Fruit fly (Drosophila melanogaster) whole organism, embryonic: Measurements from ENCODE around the gene CG42693.
A peak's percentile ranks its signal among the peaks of the same experiment; 100 is the strongest.

Experiments
- ATbp ChIP-seq: fragments of 200-800 bp; sonication (Bioruptor generic); optimal IDR thresholded peaks from 2 replicates; lab custom pipeline; 2017; ENCODE audit warnings: missing biosample characterization, mild to moderate bottlenecking, missing genetic modification characterization, missing genetic modification reagents
- Ada2b ChIP-seq: fragments of 200-800 bp; sonication (Bioruptor generic); IDR thresholded peaks from 2 replicates; pipeline ENCODE4 v1.3.6; 2022; ENCODE audit warnings: missing biosample characterization, missing genetic modification characterization
- BEAF-32 ChIP-seq: fragments of 200-800 bp; sonication (Bioruptor generic); optimal IDR thresholded peaks from 3 replicates; lab custom pipeline; 2017; ENCODE audit warnings: missing biosample characterization, missing genetic modification characterization, mild to moderate bottlenecking, moderate library complexity, missing genetic modification reagents
- CG10431 ChIP-seq: fragments of 200-800 bp; sonication (Bioruptor generic); optimal IDR thresholded peaks from 3 replicates; lab custom pipeline; 2018; ENCODE audit warnings: missing biosample characterization, mild to moderate bottlenecking, missing genetic modification characterization
- CG11456 ChIP-seq: fragments of 200-800 bp; sonication (Bioruptor generic); IDR thresholded peaks from 3 replicates; pipeline ENCODE4 v1.3.6; 2022; ENCODE audit warnings: missing biosample characterization, missing genetic modification characterization
- CG11560 ChIP-seq: fragments of 200-800 bp; sonication (Bioruptor generic); IDR thresholded peaks from 3 replicates; pipeline ENCODE4 v1.3.6; 2022; ENCODE audit warnings: missing biosample characterization, missing genetic modification characterization
- CG12071 ChIP-seq: fragments of 200-800 bp; sonication (Bioruptor generic); optimal IDR thresholded peaks from 3 replicates; lab custom pipeline; 2018; ENCODE audit warnings: missing biosample characterization, mild to moderate bottlenecking, missing genetic modification characterization
- CG1233 ChIP-seq: fragments of 200-800 bp; sonication (Bioruptor generic); optimal IDR thresholded peaks from 4 replicates; lab custom pipeline; 2018; ENCODE audit warnings: missing biosample characterization, mild to moderate bottlenecking, missing genetic modification characterization
- CG13123 ChIP-seq: fragments of 200-800 bp; sonication (Bioruptor generic); optimal IDR thresholded peaks from 2 replicates; lab custom pipeline; 2016; ENCODE audit warnings: missing biosample characterization, missing genetic modification characterization
- CG15514 ChIP-seq: fragments of 200-800 bp; sonication (Bioruptor generic); optimal IDR thresholded peaks from 3 replicates; lab custom pipeline; 2017; ENCODE audit warnings: missing biosample characterization, missing genetic modification characterization, mild to moderate bottlenecking, moderate library complexity, missing genetic modification reagents
- CG16779 ChIP-seq: fragments of 200-800 bp; sonication (Bioruptor generic); IDR thresholded peaks from 2 replicates; pipeline ENCODE4 v1.3.6; 2022; ENCODE audit warnings: missing biosample characterization, missing genetic modification characterization
- CG16815 ChIP-seq: fragments of 200-800 bp; sonication (Bioruptor generic); optimal IDR thresholded peaks from 3 replicates; lab custom pipeline; 2017; ENCODE audit warnings: missing biosample characterization, mild to moderate bottlenecking, missing genetic modification characterization
- CG17912 ChIP-seq: fragments of 200-800 bp; sonication (Bioruptor generic); optimal IDR thresholded peaks from 2 replicates; lab custom pipeline; 2018; ENCODE audit warnings: missing biosample characterization, mild to moderate bottlenecking, missing genetic modification characterization
- CG2712 ChIP-seq: fragments of 200-800 bp; optimal IDR thresholded peaks from 3 replicates; lab custom pipeline; 2019; ENCODE audit warnings: missing biosample characterization, mild to moderate bottlenecking, missing genetic modification characterization, moderate library complexity
- CG3407 ChIP-seq: fragments of 200-800 bp; sonication (Bioruptor generic); optimal IDR thresholded peaks from 2 replicates; lab custom pipeline; 2018; ENCODE audit warnings: missing biosample characterization, mild to moderate bottlenecking, missing genetic modification characterization
- CG4820 ChIP-seq: fragments of 200-800 bp; sonication (Bioruptor generic); optimal IDR thresholded peaks from 3 replicates; lab custom pipeline; 2016; ENCODE audit warnings: missing biosample characterization, missing genetic modification characterization
- CG6254 ChIP-seq: fragments of 200-800 bp; sonication (Bioruptor generic); optimal IDR thresholded peaks from 3 replicates; lab custom pipeline; 2017; ENCODE audit warnings: mild to moderate bottlenecking, missing biosample characterization, missing genetic modification reagents, missing genetic modification characterization
- CG6654 ChIP-seq: fragments of 200-800 bp; sonication (Bioruptor generic); optimal IDR thresholded peaks from 2 replicates; lab custom pipeline; 2017; ENCODE audit warnings: missing biosample characterization, mild to moderate bottlenecking, missing genetic modification characterization
- CG7372 ChIP-seq: fragments of 200-800 bp; sonication (Bioruptor generic); IDR thresholded peaks from 2 replicates; pipeline ENCODE4 v1.3.6; 2022; ENCODE audit warnings: missing biosample characterization, missing genetic modification characterization
- CG7556 ChIP-seq: fragments of 200-800 bp; sonication (Bioruptor generic); optimal IDR thresholded peaks from 2 replicates; lab custom pipeline; 2017; ENCODE audit warnings: missing biosample characterization, mild to moderate bottlenecking, missing genetic modification characterization
- CoRest ChIP-seq: fragments of 200-800 bp; sonication (Bioruptor generic); optimal IDR thresholded peaks from 3 replicates; lab custom pipeline; 2018; ENCODE audit warnings: missing biosample characterization, mild to moderate bottlenecking, missing genetic modification characterization, moderate library complexity
- D19A ChIP-seq: fragments of 200-800 bp; optimal IDR thresholded peaks from 3 replicates; lab custom pipeline; 2019; ENCODE audit warnings: missing biosample characterization, mild to moderate bottlenecking, missing genetic modification characterization, moderate library complexity
- D19B ChIP-seq: fragments of 200-800 bp; sonication (Bioruptor generic); optimal IDR thresholded peaks from 2 replicates; lab custom pipeline; 2017; ENCODE audit warnings: missing biosample characterization, mild to moderate bottlenecking, missing genetic modification characterization
- HLH4C ChIP-seq: fragments of 200-800 bp; sonication (Bioruptor generic); IDR thresholded peaks from 3 replicates; pipeline ENCODE4 v1.3.6; 2022; ENCODE audit warnings: missing biosample characterization, missing genetic modification characterization; ENCODE audit not compliant: partially characterized antibody
- Nf-YC ChIP-seq: fragments of 200-800 bp; optimal IDR thresholded peaks from 3 replicates; lab custom pipeline; 2019; ENCODE audit warnings: missing biosample characterization, mild to moderate bottlenecking, missing genetic modification characterization, moderate library complexity
- Oaz ChIP-seq: fragments of 200-800 bp; sonication (Bioruptor generic); IDR thresholded peaks from 2 replicates; pipeline ENCODE4 v1.3.6; 2022; ENCODE audit warnings: missing biosample characterization, missing genetic modification characterization
- Oli ChIP-seq: fragments of 200-800 bp; sonication (Bioruptor generic); optimal IDR thresholded peaks from 2 replicates; lab custom pipeline; 2018; ENCODE audit warnings: missing biosample characterization, mild to moderate bottlenecking, missing genetic modification characterization, moderate library complexity
- Sox100B ChIP-seq: fragments of 200-800 bp; sonication (Bioruptor generic); optimal IDR thresholded peaks from 3 replicates; lab custom pipeline; 2018; ENCODE audit warnings: missing biosample characterization, mild to moderate bottlenecking, missing genetic modification characterization
- Taf1 ChIP-seq: fragments of 200-800 bp; sonication (Bioruptor generic); IDR thresholded peaks from 2 replicates; pipeline ENCODE4 v1.3.6; 2022; ENCODE audit warnings: missing biosample characterization, missing genetic modification characterization
- Xrp1 ChIP-seq: fragments of 200-800 bp; sonication (Bioruptor generic); IDR thresholded peaks from 2 replicates; pipeline ENCODE4 v1.3.6; 2022; ENCODE audit warnings: missing biosample characterization, missing genetic modification characterization
- aop ChIP-seq: fragments of 200-800 bp; sonication (Bioruptor generic); IDR thresholded peaks from 2 replicates; pipeline ENCODE4 v1.3.6; 2022; ENCODE audit warnings: missing biosample characterization, missing genetic modification characterization
- bcd ChIP-seq: fragments of 200-800 bp; sonication (Bioruptor generic); optimal IDR thresholded peaks from 2 replicates; lab custom pipeline; 2017; ENCODE audit warnings: missing biosample characterization, mild to moderate bottlenecking, missing genetic modification characterization
- cad ChIP-seq: fragments of >200 bp; optimal IDR thresholded peaks from 2 replicates; lab custom pipeline; 2017; ENCODE audit warnings: missing biosample characterization, missing genetic modification characterization
- emc ChIP-seq: fragments of 200-800 bp; sonication (Bioruptor generic); optimal IDR thresholded peaks from 2 replicates; lab custom pipeline; 2016; ENCODE audit warnings: missing biosample characterization, missing genetic modification characterization
- en ChIP-seq: fragments of 200-800 bp; sonication (Bioruptor generic); optimal IDR thresholded peaks from 2 replicates; lab custom pipeline; 2016; ENCODE audit warnings: missing biosample characterization, missing genetic modification characterization
- esg ChIP-seq: fragments of 200-800 bp; sonication (Bioruptor generic); conservative IDR thresholded peaks from 2 replicates; pipeline ENCODE4 v1.3.6; 2022; ENCODE audit warnings: missing biosample characterization, missing genetic modification characterization
- ftz-f1 ChIP-seq: fragments of 200-800 bp; sonication (Bioruptor generic); optimal IDR thresholded peaks from 2 replicates; lab custom pipeline; 2016; ENCODE audit warnings: missing biosample characterization, missing genetic modification characterization
- fu2 ChIP-seq: fragments of 200-800 bp; sonication (Bioruptor generic); optimal IDR thresholded peaks from 2 replicates; lab custom pipeline; 2016; ENCODE audit warnings: missing biosample characterization, missing genetic modification characterization
- hb ChIP-seq: fragments of 200-800 bp; sonication (Bioruptor generic); IDR thresholded peaks from 3 replicates; pipeline ENCODE4 v1.3.6; 2022; ENCODE audit warnings: missing biosample characterization, missing genetic modification characterization; ENCODE audit not compliant: partially characterized antibody
- nmo ChIP-seq: fragments of 200-800 bp; sonication (Bioruptor generic); optimal IDR thresholded peaks from 2 replicates; lab custom pipeline; 2018; ENCODE audit warnings: missing biosample characterization, mild to moderate bottlenecking, missing genetic modification characterization, moderate library complexity
- oc ChIP-seq: fragments of 200-800 bp; sonication (Bioruptor generic); optimal IDR thresholded peaks from 2 replicates; lab custom pipeline; 2018; ENCODE audit warnings: missing biosample characterization, mild to moderate bottlenecking, missing genetic modification characterization, moderate library complexity
- pita ChIP-seq: fragments of 200-800 bp; sonication (Bioruptor generic); optimal IDR thresholded peaks from 2 replicates; lab custom pipeline; 2017; ENCODE audit warnings: missing biosample characterization, mild to moderate bottlenecking, missing genetic modification characterization
- row ChIP-seq: fragments of 200-800 bp; sonication (Bioruptor generic); IDR thresholded peaks from 3 replicates; pipeline ENCODE4 v1.3.6; 2022; ENCODE audit warnings: missing biosample characterization, missing genetic modification characterization
- shn ChIP-seq: fragments of 200-800 bp; sonication (Bioruptor generic); optimal IDR thresholded peaks from 3 replicates; lab custom pipeline; 2016; ENCODE audit warnings: missing biosample characterization, missing genetic modification characterization
- so ChIP-seq: fragments of 200-800 bp; sonication (Bioruptor generic); IDR thresholded peaks from 3 replicates; pipeline ENCODE4 v1.3.6; 2022; ENCODE audit warnings: missing biosample characterization, missing genetic modification characterization
- tap ChIP-seq: fragments of 200-800 bp; optimal IDR thresholded peaks from 3 replicates; lab custom pipeline; 2019; ENCODE audit warnings: missing biosample characterization, mild to moderate bottlenecking, missing genetic modification characterization, moderate library complexity
- vnd ChIP-seq: fragments of 200-800 bp; sonication (Bioruptor generic); IDR thresholded peaks from 3 replicates; pipeline ENCODE4 v1.3.6; 2022; ENCODE audit warnings: missing biosample characterization, missing genetic modification characterization; ENCODE audit not compliant: partially characterized antibody
- vvl ChIP-seq: fragments of 200-800 bp; sonication (Bioruptor generic); IDR thresholded peaks from 2 replicates; pipeline ENCODE4 v1.3.6; 2022; ENCODE audit warnings: missing biosample characterization, missing genetic modification characterization
- yki ChIP-seq: fragments of >200 bp; optimal IDR thresholded peaks from 3 replicates; lab custom pipeline; 2018

CG42693 gene

dm6 chr3R:31718168-31718565 is 10.0 kb upstream of the CG42693 start (continued):
- TF ChIP-seq bcd (GFP tag; lab: Kevin White, UChicago), result peak; percentile 8
- peak; percentile 40 for TF ChIP-seq ATbp (GFP tag; lab: Kevin White, UChicago)
- TF ChIP-seq Ada2b (GFP tag; lab: Robert Waterston, UW), result no peak
- no peak for TF ChIP-seq CG10431
- TF ChIP-seq emc (GFP tag; lab: Kevin White, UChicago), result no peak
- TF ChIP-seq Taf1 (GFP tag; lab: Robert Waterston, UW), result no peak
- no peak for TF ChIP-seq BEAF-32 (GFP tag; lab: Kevin White, UChicago)
- TF ChIP-seq CG4820, result no peak
- no peak for TF ChIP-seq CG7372 (GFP tag; lab: Robert Waterston, UW)
- peak; percentile 6 for TF ChIP-seq CG6654
- peak; percentile 76 for TF ChIP-seq D19B (GFP tag; lab: Kevin White, UChicago)
- no peak for TF ChIP-seq CG3407 (GFP tag; lab: Kevin White, UChicago)
- TF ChIP-seq aop (GFP tag; lab: Robert Waterston, UW), result no peak
- no peak for TF ChIP-seq en (GFP tag; lab: Kevin White, UChicago)
- no peak for TF ChIP-seq pita (GFP tag; lab: Kevin White, UChicago)
- peak; percentile 0 for TF ChIP-seq nmo (GFP tag; lab: Kevin White, UChicago)
- TF ChIP-seq D19A, result no peak
- TF ChIP-seq Oli (tag; lab: Kevin White, UChicago), result peak; percentile 15
- no peak for TF ChIP-seq vnd
- no peak for TF ChIP-seq CG7556 (GFP tag; lab: Kevin White, UChicago)
- no peak for TF ChIP-seq ftz-f1
- no peak for TF ChIP-seq shn (GFP tag; lab: Kevin White, UChicago)
- TF ChIP-seq Nf-YC (tag; lab: Kevin White, UChicago), result no peak
- no peak for TF ChIP-seq HLH4C (GFP tag; lab: Robert Waterston, UW)
- TF ChIP-seq hb (GFP tag; lab: Robert Waterston, UW), result no peak
- TF ChIP-seq Xrp1 (GFP tag; lab: Robert Waterston, UW), result no peak
- TF ChIP-seq, all 482 proteins: peak for 40

dm6 chr3R:31717299-31718167 is 9.4 kb upstream of the CG42693 start:
- TF ChIP-seq oc (tag; lab: Kevin White, UChicago) (peak; percentile 31), CG15514 (peak; percentile 50), CG3407 (GFP tag; lab: Kevin White, UChicago) (peak; percentile 5), tap (tag; lab: Kevin White, UChicago) (no peak), fu2 (peak; percentile 55), CG12071 (GFP tag; lab: Kevin White, UChicago) (peak; percentile 47), CG13123 (GFP tag; lab: Kevin White, UChicago) (no peak), CoRest (peak; percentile 74), vvl (GFP tag; lab: Robert Waterston, UW) (peak; percentile 38), CG11456 (no peak), CG11560 (no peak), CG17912 (no peak), CG2712 (tag; lab: Kevin White, UChicago) (peak; percentile 39), esg (peak; percentile 60), yki (lab: Kevin White, UChicago) (no peak), Sox100B (GFP tag; lab: Kevin White, UChicago) (peak; percentile 59), row (GFP tag; lab: Robert Waterston, UW) (peak; percentile 72), Oaz (GFP tag; lab: Robert Waterston, UW) (peak; percentile 50; the same call in 1 of the 2 replicates), CG6254 (GFP tag; lab: Kevin White, UChicago) (no peak), vnd (no peak), CG16815 (GFP tag; lab: Kevin White, UChicago) (peak; percentile 26), CG16779 (no peak), CG1233 (GFP tag; lab: Kevin White, UChicago) (peak; percentile 41), so (GFP tag; lab: Robert Waterston, UW) (0 out of 3 replicates have a peak, but pooled peaks have one; percentile 19), cad (GFP tag; lab: Kevin White, UChicago) (no peak)
